Fruit fly (Drosophila melanogaster) whole organism, larva: ENCODE data around the gene CG9777.

Source experiments
- noc ChIP-seq: fragments of 200-800 bp; sonication (Bioruptor generic); optimal IDR thresholded peaks from 3 replicates; lab custom pipeline; 2019; ENCODE audit warnings: missing biosample characterization, mild to moderate bottlenecking, missing genetic modification characterization, moderate library complexity

Gene CG9777

DNA sequence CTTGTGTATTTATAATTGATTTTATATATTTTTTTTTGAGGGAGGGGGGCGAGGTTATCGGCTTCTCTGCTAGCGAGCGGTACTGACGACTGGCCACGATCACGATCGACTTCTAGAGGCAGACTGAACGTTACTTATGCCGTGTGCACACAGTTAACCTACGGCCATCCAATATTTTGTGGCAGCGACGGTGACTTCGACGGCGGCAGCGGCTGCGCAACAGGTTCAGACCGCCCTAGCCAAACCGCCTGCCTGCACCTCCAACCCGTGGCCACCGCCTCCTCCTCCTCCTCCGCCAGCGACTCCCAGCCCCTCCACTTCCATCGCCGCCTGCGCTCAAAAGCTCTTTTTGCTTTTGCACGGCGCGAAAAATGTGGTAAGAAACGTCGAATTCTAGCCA lies 10.6 kb downstream of the CG9777 start, which contains the start of gene CG9782:
Gene CG9782 (minus strand): TSS at position 128 of the 400 bp plus-strand sequence.
- no peak for TF ChIP-seq noc (tag; lab: Kevin White, UChicago)

dm6 chrX:16618724-16619123 lies 13.3 kb downstream of the CG9777 start:
- TF ChIP-seq noc (tag; lab: Kevin White, UChicago), result no peak

DNA sequence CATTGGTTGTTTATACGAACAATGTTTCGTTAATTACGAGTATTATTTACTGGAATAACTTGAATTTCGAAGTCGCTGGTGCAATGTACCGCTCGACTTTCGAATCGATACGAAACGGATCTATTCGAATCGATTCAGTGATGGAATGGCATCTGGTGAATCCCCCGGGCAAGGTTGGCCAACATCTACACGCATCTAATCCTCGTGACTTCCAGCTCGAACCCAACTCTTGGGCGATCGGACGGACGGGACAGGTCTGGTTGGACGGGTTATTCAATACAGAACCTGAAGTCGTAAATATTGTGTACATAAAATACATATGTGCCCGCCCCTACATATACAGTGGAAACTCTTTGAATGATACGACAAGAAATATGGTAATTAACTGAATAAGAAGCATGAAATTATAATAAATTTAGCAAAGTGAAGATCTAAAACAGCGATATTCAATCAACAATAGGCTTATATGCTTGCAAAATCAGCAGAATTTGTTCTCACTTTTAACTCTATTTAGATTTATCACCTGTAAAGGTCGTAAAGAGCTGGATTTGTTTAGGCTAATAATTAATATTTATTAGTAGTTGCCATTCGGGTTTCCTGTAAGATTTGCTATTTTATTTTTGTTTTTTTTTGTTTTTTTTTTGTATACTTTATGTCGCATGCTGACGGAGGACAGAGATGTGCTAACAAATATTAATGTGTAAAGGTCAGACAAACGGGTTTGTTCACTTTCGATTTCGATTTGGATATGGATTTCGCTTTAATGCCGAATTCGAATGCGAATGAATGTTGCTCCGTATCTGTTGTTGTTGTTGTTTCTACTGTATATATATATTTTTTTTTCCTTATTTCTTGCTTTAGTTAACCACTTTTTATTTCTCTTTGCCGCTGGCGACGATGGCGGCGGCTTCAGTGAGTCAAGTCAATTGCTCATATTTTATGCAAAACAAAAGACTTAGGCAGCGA lies 15.0 kb downstream of the CG9777 start:
- TF ChIP-seq noc (tag; lab: Kevin White, UChicago), result no peak

DNA sequence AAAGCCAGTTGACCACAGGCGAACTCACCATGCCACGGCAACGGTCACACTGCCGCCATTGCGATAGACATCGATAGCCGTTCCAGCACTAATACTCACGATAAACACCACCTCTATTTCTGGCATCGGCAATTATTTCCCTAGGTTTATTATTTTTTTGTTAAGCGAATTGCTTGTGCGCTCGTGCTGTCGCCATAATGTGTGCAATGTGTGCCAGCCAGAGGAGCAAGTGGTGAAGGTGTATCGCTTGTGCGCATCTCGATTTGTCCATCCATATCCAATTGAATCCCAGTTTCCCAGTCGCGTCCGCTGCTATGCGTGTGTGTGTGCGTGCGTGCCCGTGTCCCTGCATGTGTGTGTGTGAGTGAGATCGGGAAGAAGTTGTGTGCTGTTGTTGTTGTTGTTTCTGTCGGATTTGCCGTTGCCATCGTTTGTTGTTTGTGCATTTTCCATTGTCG lies 21.4 kb downstream of the CG9777 start, which contains the start of gene mbt:
Gene mbt (plus strand): TSS at position 85 of the 458 bp plus-strand sequence.
- no peak for TF ChIP-seq noc (tag; lab: Kevin White, UChicago)

DNA sequence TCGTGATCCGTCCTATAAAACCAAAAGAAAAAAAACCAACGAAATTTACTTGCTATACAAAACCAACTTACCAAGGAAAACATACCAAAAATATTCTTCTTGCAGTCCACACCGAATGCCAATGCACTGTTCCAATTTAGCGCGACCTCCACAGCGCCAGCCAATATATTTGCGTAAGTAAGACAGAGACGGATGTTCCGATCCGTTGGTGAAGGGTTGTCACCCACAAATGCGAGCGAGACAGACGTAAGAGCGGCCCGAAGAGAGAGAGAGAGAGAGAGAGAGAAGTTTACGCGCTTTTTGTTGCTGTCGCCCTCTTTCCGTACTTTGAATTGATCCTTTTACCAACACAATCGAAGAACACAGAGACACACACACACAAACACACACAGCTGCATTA lies 24.2 kb downstream of the CG9777 start:
- TF ChIP-seq noc (tag; lab: Kevin White, UChicago), result no peak

dm6 chrX:16599770-16600169 lies 32.3 kb downstream of the CG9777 start:
- no peak for TF ChIP-seq noc (tag; lab: Kevin White, UChicago)

- no peak for TF ChIP-seq noc (tag; lab: Kevin White, UChicago)
Observed at dm6 chrX:16598978-16599664, 32.9 kb downstream of the CG9777 start, which contains the start of the genes CG9784 and Nup153. Gene CG9784 (minus strand): TSS chrX:16599215. Gene Nup153 (plus strand): TSS chrX:16599241.

- no peak for TF ChIP-seq noc (tag; lab: Kevin White, UChicago)
Observed at dm6 chrX:16598336-16598977, 33.6 kb downstream of the CG9777 start.

dm6 chrX:16596250-16596793 lies 35.7 kb downstream of the CG9777 start:
- TF ChIP-seq noc (tag; lab: Kevin White, UChicago), result no peak

DNA sequence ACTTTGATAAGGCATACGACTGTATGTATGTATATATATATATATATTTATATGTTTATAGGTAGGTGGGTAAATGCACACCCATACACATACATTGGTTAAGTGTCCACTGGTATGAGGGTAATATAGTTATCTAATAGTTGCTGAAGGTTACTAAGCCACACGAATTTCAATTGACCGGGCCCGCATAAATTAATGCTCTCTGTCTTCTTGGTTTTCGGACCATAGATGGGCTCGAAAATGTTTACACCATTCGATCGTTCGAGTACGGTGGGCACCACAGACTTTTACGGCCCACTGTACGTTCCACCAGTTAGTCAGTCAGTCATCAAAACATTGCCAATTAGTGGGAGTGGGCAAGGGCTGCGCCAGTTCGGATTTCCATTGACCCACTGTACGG lies 36.6 kb downstream of the CG9777 start:
- TF ChIP-seq noc (tag; lab: Kevin White, UChicago), result no peak

DNA sequence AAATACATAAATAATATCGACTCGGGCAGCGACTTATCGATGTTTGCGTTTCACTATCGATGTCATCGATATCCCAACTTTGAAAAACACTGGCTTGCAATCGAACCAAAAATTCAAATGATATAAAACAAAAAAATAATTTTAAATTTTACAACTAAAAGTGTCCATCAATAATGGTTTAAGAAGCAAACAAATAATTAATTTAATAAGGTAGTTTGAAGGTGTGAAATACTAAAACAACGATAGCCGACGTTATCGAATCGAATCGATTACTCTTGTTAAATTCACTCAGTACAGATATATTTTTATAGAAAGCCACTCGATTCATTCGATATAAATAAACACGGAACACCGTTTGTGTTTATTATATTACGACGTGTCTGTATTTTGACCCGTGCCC lies 38.6 kb downstream of the CG9777 start, which contains the start of the genes SMC3 and Ubc7:
Gene SMC3 (minus strand): TSS at position 22 of the 400 bp plus-strand sequence.
Gene Ubc7 (plus strand): TSS at position 260 of the 400 bp plus-strand sequence.
- no peak for TF ChIP-seq noc (tag; lab: Kevin White, UChicago)

dm6 chrX:16587668-16588046 lies 44.4 kb downstream of the CG9777 start, which contains the start of gene CG13014:
Gene CG13014 (plus strand): TSS chrX:16587873.
- TF ChIP-seq noc (tag; lab: Kevin White, UChicago), result no peak

DNA sequence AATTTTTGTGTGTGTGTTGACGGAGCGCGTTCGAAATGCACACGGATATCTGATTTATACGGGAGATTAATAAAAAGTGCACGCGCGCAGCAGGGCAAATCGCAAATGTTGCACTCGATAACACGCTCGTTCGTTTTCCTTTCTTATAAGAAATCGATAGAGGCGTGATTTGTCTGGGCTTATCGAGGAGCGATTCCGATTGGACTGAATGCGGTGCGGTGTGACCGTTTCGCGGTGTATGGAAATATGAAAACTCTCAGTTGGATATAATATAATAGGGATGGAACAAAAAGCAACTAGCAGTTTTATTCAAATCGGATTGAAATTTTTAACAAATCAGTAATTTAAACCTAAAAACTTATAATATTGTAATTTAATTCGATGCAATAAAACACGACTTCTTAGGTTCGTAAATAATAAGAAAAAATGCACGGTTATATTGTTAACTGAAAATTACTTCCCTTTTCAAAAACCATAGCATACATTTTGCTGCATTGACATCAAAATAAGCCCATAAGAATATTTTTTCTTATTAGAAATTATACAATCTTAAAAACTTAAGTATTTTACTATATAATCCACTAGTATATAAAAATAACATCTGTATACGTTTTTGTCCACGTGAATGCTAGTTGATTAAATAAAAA lies 44.9 kb downstream of the CG9777 start, which contains the start of gene CanA-14F:
Gene CanA-14F (minus strand): TSS at position 152 of the 647 bp plus-strand sequence.
- no peak for TF ChIP-seq noc (tag; lab: Kevin White, UChicago)

- TF ChIP-seq noc (tag; lab: Kevin White, UChicago), result no peak
Observed at dm6 chrX:16586178-16586890, 45.7 kb downstream of the CG9777 start.
